Fruit fly (Drosophila melanogaster): ENCODE results near the gene CG11698.

Gene CG11698

dm6 chr3R:8349449-8350115 lies 37.6 kb downstream of the CG11698 start, which contains the start of gene Atg13:
Atg13 (plus strand) TSS chr3R:8349815.
- TF ChIP-seq CG17801 (GFP tag; optimal IDR thresholded peaks at IDR 0.05; ENCODE audit: partially characterized antibody): peak; percentile 69

- TF ChIP-seq CG17801 (GFP tag; optimal IDR thresholded peaks at IDR 0.05; ENCODE audit: partially characterized antibody): no peak
These were observed 41.2 kb downstream of the CG11698 start for dm6 chr3R:8352961-8353728.

- TF ChIP-seq CG17801 (GFP tag; optimal IDR thresholded peaks at IDR 0.05; ENCODE audit: partially characterized antibody): no peak
These were observed 42.0 kb downstream of the CG11698 start for dm6 chr3R:8353994-8354393.

DNA sequence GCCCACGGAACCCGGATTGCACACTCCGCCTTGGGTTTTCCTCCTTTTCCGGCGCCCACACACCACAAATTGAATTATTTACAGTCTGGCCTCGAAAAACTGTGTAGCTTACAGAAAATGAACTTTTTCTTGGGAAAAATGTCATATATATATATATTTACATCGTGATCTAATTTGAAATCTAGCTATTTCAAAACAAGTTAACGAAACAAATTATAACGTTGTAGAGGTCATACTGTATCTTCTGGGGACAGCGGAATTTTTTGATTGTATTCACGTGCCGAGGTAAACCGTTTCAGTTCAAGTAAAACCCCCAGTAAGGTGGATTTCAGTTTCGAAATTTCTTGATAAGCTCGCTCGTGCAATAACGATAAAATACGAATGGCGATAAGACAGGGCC lies 42.5 kb downstream of the CG11698 start:
- peak; percentile 66 for TF ChIP-seq CG17801 (GFP tag; optimal IDR thresholded peaks at IDR 0.05; ENCODE audit: partially characterized antibody)

DNA sequence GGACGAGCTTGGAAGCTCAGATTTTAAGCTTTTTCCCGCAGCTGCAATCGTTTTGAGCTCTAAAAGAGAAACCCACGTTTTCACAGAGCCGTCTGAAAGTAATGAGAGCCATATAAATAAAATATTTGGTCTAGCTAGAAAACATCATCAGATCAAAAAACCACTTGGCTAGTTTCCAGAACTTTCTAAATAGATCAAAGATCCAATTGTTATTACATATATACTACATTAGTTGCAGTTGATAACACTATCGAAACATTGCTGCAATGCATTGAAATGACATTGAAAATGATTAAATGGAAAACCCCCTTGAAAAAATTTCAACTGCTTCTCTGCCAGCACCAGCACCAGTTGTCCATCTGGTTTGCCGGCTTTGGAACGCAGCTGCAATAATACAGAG lies 43.0 kb downstream of the CG11698 start:
- TF ChIP-seq CG17801 (GFP tag; optimal IDR thresholded peaks at IDR 0.05; ENCODE audit: partially characterized antibody): peak; percentile 63

dm6 chr3R:8355579-8355978 lies 43.6 kb downstream of the CG11698 start:
- TF ChIP-seq CG17801 (GFP tag; optimal IDR thresholded peaks at IDR 0.05; ENCODE audit: partially characterized antibody): no peak

dm6 chr3R:8356626-8357290 lies 44.8 kb downstream of the CG11698 start, which contains the start of gene stck:
stck (plus strand) TSS chr3R:8356978.
- TF ChIP-seq CG17801 (GFP tag; optimal IDR thresholded peaks at IDR 0.05; ENCODE audit: partially characterized antibody): no peak

DNA sequence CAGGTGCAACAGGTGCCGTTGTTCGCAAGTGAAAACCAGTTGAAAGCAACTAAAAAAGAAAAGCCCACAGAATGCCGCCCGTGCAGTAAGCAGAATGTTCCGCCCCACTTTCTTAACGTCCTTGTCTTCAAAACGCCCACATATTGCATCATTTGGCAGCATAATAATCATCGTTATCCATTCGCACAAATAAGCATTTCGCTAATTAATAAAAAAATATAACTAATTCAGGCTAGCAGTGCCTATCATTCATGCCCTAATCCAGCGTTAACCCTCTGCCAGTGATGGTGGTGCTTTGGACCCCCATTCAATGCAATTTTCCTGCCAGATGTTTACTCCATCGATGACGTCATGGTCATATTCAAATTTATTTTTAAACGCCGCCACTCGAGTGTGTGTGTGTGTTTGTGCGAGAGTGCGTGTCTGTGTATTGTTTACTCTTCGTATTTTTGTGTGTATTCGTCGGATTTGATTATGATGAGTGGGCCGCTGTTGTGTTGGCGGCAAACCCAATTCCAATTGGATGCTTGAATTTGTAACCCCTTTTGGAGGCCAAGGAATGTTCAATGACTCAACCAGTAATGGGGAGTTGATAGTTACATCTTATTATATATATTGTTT lies 45.5 kb downstream of the CG11698 start:
- TF ChIP-seq CG17801 (GFP tag; optimal IDR thresholded peaks at IDR 0.05; ENCODE audit: partially characterized antibody): no peak

dm6 chr3R:8358004-8358403 lies 46.0 kb downstream of the CG11698 start:
- no peak for TF ChIP-seq CG17801 (GFP tag; optimal IDR thresholded peaks at IDR 0.05; ENCODE audit: partially characterized antibody)

DNA sequence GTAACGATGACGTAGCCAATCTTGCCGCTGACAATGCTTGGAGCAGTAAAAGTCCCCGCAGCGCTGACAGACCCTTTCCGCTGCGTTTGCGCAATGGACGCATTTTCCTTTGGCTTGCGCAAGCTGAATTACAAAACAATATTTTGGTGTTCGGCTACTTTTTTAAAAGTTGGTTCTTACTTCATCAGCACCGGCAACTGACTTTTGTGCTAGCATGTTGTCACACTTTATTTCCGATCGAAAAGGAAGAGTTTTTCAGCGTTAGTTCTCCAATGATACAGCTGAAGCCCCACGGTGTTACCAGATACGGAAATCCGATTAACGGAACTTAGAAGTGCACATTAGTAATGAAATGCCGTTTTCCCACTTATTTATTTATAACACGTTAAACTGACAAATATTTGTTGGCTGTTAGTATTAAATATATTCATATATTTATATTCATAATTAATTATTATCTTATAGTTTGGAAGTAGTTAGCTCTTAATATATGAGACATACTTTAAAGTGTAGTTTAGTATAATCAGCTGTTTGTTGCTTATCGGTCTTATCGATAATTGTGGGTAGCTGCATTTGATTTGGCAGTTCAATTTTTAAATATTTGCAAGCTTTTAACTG lies 50.4 kb downstream of the CG11698 start, which contains the start of the genes Veneno and CG7963:
Gene Veneno, minus strand, starts transcription at position 296 of the 618 bp plus-strand sequence.
Gene CG7963, plus strand, starts transcription at position 568 of the 618 bp plus-strand sequence.
- TF ChIP-seq CG17801 (GFP tag; optimal IDR thresholded peaks at IDR 0.05; ENCODE audit: partially characterized antibody): no peak
